Fruit fly (Drosophila melanogaster) whole organism, wandering third instar larva: ENCODE measurements around the gene Pex14.
A peak's percentile ranks its signal among the peaks of the same experiment; 100 is the strongest.

Experiments used
- Abd-B ChIP-seq: fragments of >200 bp; optimal IDR thresholded peaks from 2 replicates; lab custom pipeline; 2017; ENCODE audit warnings: missing biosample characterization, missing genetic modification characterization
- CG32264 ChIP-seq: fragments of 200-800 bp; sonication (Bioruptor generic); optimal IDR thresholded peaks from 2 replicates; lab custom pipeline; 2016; ENCODE audit warnings: missing biosample characterization, missing genetic modification characterization
- CG9705 ChIP-seq: fragments of 200-800 bp; sonication (Bioruptor generic); optimal IDR thresholded peaks from 2 replicates; lab custom pipeline; 2018; ENCODE audit warnings: missing biosample characterization, mild to moderate bottlenecking, missing genetic modification characterization
- CrebA ChIP-seq: fragments of 200-800 bp; sonication (Bioruptor generic); optimal IDR thresholded peaks from 2 replicates; lab custom pipeline; 2016; ENCODE audit warnings: missing biosample characterization, mild to moderate bottlenecking, missing genetic modification characterization, borderline replicate concordance
- Dfd ChIP-seq: fragments of >200 bp; optimal IDR thresholded peaks from 2 replicates; lab custom pipeline; 2017; ENCODE audit warnings: missing biosample characterization, missing genetic modification characterization
- Dif ChIP-seq: fragments of 200-275, 200-300 bp; sonication (Bioruptor generic); optimal IDR thresholded peaks from 2 replicates; lab custom pipeline; 2018; ENCODE audit warnings: missing biosample characterization, missing genetic modification characterization; ENCODE audit not compliant: partially characterized antibody
- GATAd ChIP-seq: sonication (Bioruptor generic); optimal IDR thresholded peaks from 2 replicates; lab custom pipeline; 2016; ENCODE audit warnings: missing biosample characterization, missing genetic modification characterization
- HLH106 ChIP-seq: fragments of 200-800 bp; optimal IDR thresholded peaks from 3 replicates; lab custom pipeline; 2019; ENCODE audit warnings: missing biosample characterization, mild to moderate bottlenecking, missing genetic modification characterization, moderate library complexity
- Hnf4 ChIP-seq: fragments of 200-800 bp; sonication (Bioruptor generic); optimal IDR thresholded peaks from 2 replicates; lab custom pipeline; 2016; ENCODE audit warnings: missing biosample characterization, mild to moderate bottlenecking, missing genetic modification characterization
- Hr78 ChIP-seq: fragments of >200 bp; optimal IDR thresholded peaks from 2 replicates; lab custom pipeline; 2017; ENCODE audit warnings: missing biosample characterization, missing genetic modification characterization
- Hr83 ChIP-seq: fragments of 200-300 bp; sonication (Bioruptor generic); optimal IDR thresholded peaks from 2 replicates; lab custom pipeline; 2016; ENCODE audit warnings: missing biosample characterization, mild to moderate bottlenecking, missing genetic modification characterization, moderate library complexity; ENCODE audit not compliant: poor library complexity, severe bottlenecking
- Jra ChIP-seq: sonication (Bioruptor generic); optimal IDR thresholded peaks from 2 replicates; lab custom pipeline; 2016; ENCODE audit warnings: missing biosample characterization, missing genetic modification characterization
- Mio ChIP-seq: sonication (Bioruptor generic); optimal IDR thresholded peaks from 2 replicates; lab custom pipeline; 2016; ENCODE audit warnings: missing biosample characterization, missing genetic modification characterization
- Myc ChIP-seq: fragments of >200 bp; optimal IDR thresholded peaks from 2 replicates; lab custom pipeline; 2017
- N ChIP-seq: fragments of >200 bp; optimal IDR thresholded peaks from 2 replicates; lab custom pipeline; 2018; ENCODE audit warnings: missing biosample characterization, missing external identifiers, missing genetic modification characterization
- OdsH ChIP-seq: fragments of 200-800 bp; sonication (Bioruptor generic); optimal IDR thresholded peaks from 2 replicates; lab custom pipeline; 2016; ENCODE audit warnings: missing biosample characterization, mild to moderate bottlenecking, missing genetic modification characterization
- Rel ChIP-seq, 2 experiments: fragments of 200-800 bp; sonication (Bioruptor generic) in 1 of 2; optimal IDR thresholded peaks; 2 replicates in 1 of 2; 3 replicates in 1 of 2; lab custom pipeline; 2016 to 2019; ENCODE audit warnings: mild to moderate bottlenecking in 2 of 2, missing biosample characterization in 2 of 2, missing genetic modification characterization in 2 of 2, moderate library complexity in 1 of 2
- Sp1 ChIP-seq: fragments of 200-800 bp; sonication (Bioruptor generic); optimal IDR thresholded peaks from 3 replicates; lab custom pipeline; 2019; ENCODE audit warnings: missing biosample characterization, mild to moderate bottlenecking, missing genetic modification characterization, moderate library complexity
- Vsx2 ChIP-seq: fragments of 200-300, 225-300 bp; sonication (Bioruptor generic); optimal IDR thresholded peaks from 2 replicates; lab custom pipeline; 2018; ENCODE audit warnings: missing biosample characterization, missing genetic modification characterization; ENCODE audit not compliant: partially characterized antibody
- br ChIP-seq: fragments of 200-800 bp; sonication (Bioruptor generic); optimal IDR thresholded peaks from 2 replicates; lab custom pipeline; 2016; ENCODE audit warnings: missing biosample characterization, missing genetic modification characterization
- brk ChIP-seq: fragments of 200-800 bp; sonication (Bioruptor generic); optimal IDR thresholded peaks from 2 replicates; lab custom pipeline; 2016; ENCODE audit warnings: missing biosample characterization, mild to moderate bottlenecking, missing genetic modification characterization
- dl ChIP-seq, 2 experiments: fragments of 175-275, 200-275 bp in 1 of 2; fragments of 200-275 bp in 1 of 2; sonication (Bioruptor generic); optimal IDR thresholded peaks; lab custom pipeline; 2018; ENCODE audit warnings: mild to moderate bottlenecking in 2 of 2, missing biosample characterization in 2 of 2, missing genetic modification characterization in 2 of 2, moderate library complexity in 2 of 2; ENCODE audit not compliant: partially characterized antibody in 2 of 2, insufficient read depth in 1 of 2
- dmrt93B ChIP-seq: fragments of 200-800 bp; sonication (Bioruptor generic); optimal IDR thresholded peaks from 2 replicates; lab custom pipeline; 2018; ENCODE audit warnings: missing biosample characterization, mild to moderate bottlenecking, missing genetic modification characterization
- dsf ChIP-seq: sonication (Bioruptor generic); optimal IDR thresholded peaks from 2 replicates; lab custom pipeline; 2016; ENCODE audit warnings: missing biosample characterization, missing genetic modification characterization, borderline replicate concordance
- ey ChIP-seq: fragments of 200-800 bp; sonication (Bioruptor generic); optimal IDR thresholded peaks from 2 replicates; lab custom pipeline; 2016; ENCODE audit warnings: missing biosample characterization, missing genetic modification characterization
- foxo ChIP-seq, 2 experiments: fragments of 200-800 bp; sonication (Bioruptor generic); optimal IDR thresholded peaks; 2 replicates in 1 of 2; 3 replicates in 1 of 2; lab custom pipeline; 2016 to 2017; ENCODE audit warnings: missing biosample characterization in 2 of 2, missing genetic modification characterization in 2 of 2
- fru ChIP-seq: fragments of 200-800 bp; sonication (Bioruptor generic); optimal IDR thresholded peaks from 3 replicates; lab custom pipeline; 2016; ENCODE audit warnings: missing biosample characterization, mild to moderate bottlenecking, missing genetic modification characterization
- h ChIP-seq: fragments of 200-800 bp; sonication (Bioruptor generic); optimal IDR thresholded peaks from 3 replicates; lab custom pipeline; 2016; ENCODE audit warnings: missing biosample characterization, mild to moderate bottlenecking, missing genetic modification characterization
- jim ChIP-seq: fragments of 175-275, 200-325 bp; sonication (Bioruptor generic); optimal IDR thresholded peaks from 2 replicates; lab custom pipeline; 2016; ENCODE audit warnings: missing biosample characterization, mild to moderate bottlenecking, missing genetic modification characterization
- lola ChIP-seq: fragments of >200 bp; optimal IDR thresholded peaks from 2 replicates; lab custom pipeline; 2017; ENCODE audit warnings: missing biosample characterization, missing genetic modification characterization
- pan ChIP-seq: fragments of >200 bp; optimal IDR thresholded peaks from 2 replicates; lab custom pipeline; 2017
- psq ChIP-seq: fragments of 200-800 bp; sonication (Bioruptor generic); optimal IDR thresholded peaks from 3 replicates; lab custom pipeline; 2017; ENCODE audit warnings: missing biosample characterization, mild to moderate bottlenecking, missing genetic modification characterization, moderate library complexity
- rgr ChIP-seq: fragments of 200-800 bp; sonication (Bioruptor generic); optimal IDR thresholded peaks from 3 replicates; lab custom pipeline; 2016; ENCODE audit warnings: missing biosample characterization, mild to moderate bottlenecking, missing genetic modification characterization
- sage ChIP-seq: fragments of 200-800 bp; sonication (Bioruptor generic); optimal IDR thresholded peaks from 2 replicates; lab custom pipeline; 2016; ENCODE audit warnings: missing biosample characterization, mild to moderate bottlenecking, missing genetic modification characterization
- sv ChIP-seq: fragments of 200-800 bp; sonication (Bioruptor generic); optimal IDR thresholded peaks from 3 replicates; lab custom pipeline; 2016; ENCODE audit warnings: missing biosample characterization, missing genetic modification characterization
- tai ChIP-seq: sonication (Bioruptor generic); optimal IDR thresholded peaks from 2 replicates; lab custom pipeline; 2016; ENCODE audit warnings: missing biosample characterization, missing genetic modification characterization
- usp ChIP-seq: fragments of >200 bp; optimal IDR thresholded peaks from 2 replicates; lab custom pipeline; 2017; ENCODE audit warnings: missing biosample characterization, missing genetic modification characterization
- woc ChIP-seq: sonication (Bioruptor generic); optimal IDR thresholded peaks from 2 replicates; lab custom pipeline; 2016; ENCODE audit warnings: missing biosample characterization, mild to moderate bottlenecking, missing genetic modification characterization

Gene Pex14

DNA sequence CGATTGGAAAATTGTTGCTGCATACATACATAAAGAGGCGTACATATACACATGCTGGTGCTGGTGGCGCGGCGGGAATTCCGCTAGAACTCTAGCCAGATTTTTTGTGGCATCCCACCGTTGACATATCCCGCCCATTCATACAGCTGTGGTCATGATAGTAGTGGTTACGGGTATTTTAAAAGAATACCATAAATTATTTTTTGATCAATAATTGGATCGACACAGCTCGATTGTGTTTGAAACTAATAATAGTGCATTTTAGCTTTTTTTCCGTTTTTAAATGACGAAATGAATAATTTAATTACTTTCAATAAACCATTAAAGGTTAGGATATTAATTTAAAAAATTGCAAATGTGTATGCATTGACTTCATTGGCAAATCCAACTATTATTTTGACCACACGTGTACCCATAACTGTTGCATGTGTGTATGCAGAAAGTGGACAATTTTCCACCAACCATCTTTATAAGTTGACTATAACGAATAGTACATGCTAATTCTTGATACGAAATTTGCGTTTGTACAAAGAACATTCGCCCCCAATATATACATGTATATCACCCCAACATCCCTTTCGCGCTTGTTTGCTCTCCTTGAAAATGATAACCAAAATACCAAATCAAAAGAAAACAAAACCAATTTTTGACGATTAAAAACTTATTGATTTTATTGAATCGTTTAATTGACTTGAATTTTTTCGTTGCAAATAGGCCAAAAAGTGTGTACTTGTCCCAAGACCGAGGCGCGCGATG lies 6.5 kb upstream of the Pex14 start:
- no peak for TF ChIP-seq GATAd (GFP tag; lab: Kevin White, UChicago)
- TF ChIP-seq dmrt93B, result peak; percentile 41
- TF ChIP-seq Abd-B (GFP tag; lab: Kevin White, UChicago), result no peak
- peak; percentile 55 for TF ChIP-seq sv
- TF ChIP-seq sage (GFP tag; lab: Kevin White, UChicago), result peak; percentile 65
- TF ChIP-seq OdsH (GFP tag; lab: Kevin White, UChicago), result peak; percentile 78
- TF ChIP-seq Jra (GFP tag; lab: Kevin White, UChicago), result peak; percentile 55
- no peak for TF ChIP-seq Mio (GFP tag; lab: Kevin White, UChicago)
- peak; percentile 80 for TF ChIP-seq fru (GFP tag; lab: Kevin White, UChicago)
- peak; percentile 68 for TF ChIP-seq HLH106
- peak in 1 of 2 experiments; percentile 80 for TF ChIP-seq foxo (GFP tag; optimal IDR thresholded peaks at IDR 0.05; lab: Kevin White, UChicago)
- TF ChIP-seq psq (GFP tag; lab: Kevin White, UChicago), result peak; percentile 53
- peak; percentile 75 for TF ChIP-seq h (GFP tag; lab: Kevin White, UChicago)
- TF ChIP-seq Hr78, result no peak
- no peak for TF ChIP-seq Dfd (GFP tag; lab: Kevin White, UChicago)
- no peak for TF ChIP-seq usp
- no peak for TF ChIP-seq lola (GFP tag; lab: Kevin White, UChicago)
- no peak for TF ChIP-seq dsf (GFP tag; lab: Kevin White, UChicago)
- TF ChIP-seq Vsx2 (GFP tag; lab: Kevin White, UChicago), result no peak
- TF ChIP-seq Dif, result no peak
- peak; percentile 73 for TF ChIP-seq Hnf4 (GFP tag; lab: Kevin White, UChicago)
- TF ChIP-seq rgr, result peak; percentile 78
- peak; percentile 72 for TF ChIP-seq br
- TF ChIP-seq CG9705 (GFP tag; lab: Kevin White, UChicago), result no peak
- TF ChIP-seq ey (GFP tag; lab: Kevin White, UChicago), result peak; percentile 71
- TF ChIP-seq pan, result no peak
- TF ChIP-seq Hr83 (GFP tag; lab: Kevin White, UChicago), result peak; percentile 31
- no peak for TF ChIP-seq jim (GFP tag; lab: Kevin White, UChicago)
- TF ChIP-seq dl (GFP tag; optimal IDR thresholded peaks at IDR 0.05; lab: Kevin White, UChicago; ENCODE audit: insufficient read depth in 1 of 2, partially characterized antibody in 2 of 2), result no peak
- peak; percentile 76 for TF ChIP-seq Myc
- peak; percentile 46 for TF ChIP-seq Sp1 (GFP tag; lab: Kevin White, UChicago)
- no peak for TF ChIP-seq Rel (GFP tag; optimal IDR thresholded peaks at IDR 0.05; lab: Kevin White, UChicago)
- no peak for TF ChIP-seq Rel (tag; optimal IDR thresholded peaks at IDR 0.05; lab: Kevin White, UChicago)
- no peak for TF ChIP-seq brk (GFP tag; lab: Kevin White, UChicago)
- no peak for TF ChIP-seq CG32264 (GFP tag; lab: Kevin White, UChicago)
- peak; percentile 67 for TF ChIP-seq woc (GFP tag; lab: Kevin White, UChicago)
- TF ChIP-seq CrebA (GFP tag; lab: Kevin White, UChicago), result no peak
- TF ChIP-seq N (GFP tag; lab: Kevin White, UChicago), result no peak
- no peak for TF ChIP-seq tai

DNA sequence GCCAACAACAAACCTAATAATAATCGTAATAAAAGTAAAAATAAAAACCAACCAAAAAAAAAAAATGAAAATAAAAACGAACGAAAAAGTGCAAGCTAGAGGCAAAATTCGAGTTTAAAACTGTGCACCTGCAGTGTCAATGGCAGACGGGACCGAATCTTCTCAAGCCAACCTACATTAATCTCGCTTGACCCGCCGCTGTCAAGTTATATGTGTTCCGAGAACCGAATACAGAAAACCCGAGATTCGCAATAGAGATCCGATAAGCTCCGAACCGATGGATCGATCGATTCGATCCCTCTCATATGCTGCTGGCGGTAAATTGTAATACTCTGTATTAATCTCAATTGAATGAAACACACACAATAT lies 6.0 kb upstream of the Pex14 start:
- TF ChIP-seq br (no peak), Jra (GFP tag; lab: Kevin White, UChicago) (no peak), woc (GFP tag; lab: Kevin White, UChicago) (no peak)

DNA sequence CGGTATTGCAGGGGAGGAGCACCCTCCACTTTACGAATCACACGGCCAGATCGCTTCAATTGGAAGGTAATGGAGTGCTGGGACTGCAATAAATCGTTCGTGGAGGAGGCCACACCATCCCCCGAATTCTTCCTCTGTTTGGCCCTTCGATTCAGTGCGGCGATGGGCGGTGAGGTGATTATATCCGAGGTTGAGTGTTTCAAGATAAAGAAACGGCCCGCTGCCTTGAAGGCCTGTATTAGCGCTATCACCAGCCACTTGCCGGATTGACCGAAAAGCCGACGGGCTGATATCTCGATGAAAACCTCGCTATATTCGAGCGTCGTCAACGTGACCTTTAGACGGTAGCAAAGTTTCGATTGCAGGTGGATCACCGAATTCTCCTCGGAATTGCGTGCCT lies 1.1 kb upstream of the Pex14 start:
- TF ChIP-seq pan, result no peak
- no peak for TF ChIP-seq lola (GFP tag; lab: Kevin White, UChicago)
- TF ChIP-seq Rel (GFP tag; optimal IDR thresholded peaks at IDR 0.05; lab: Kevin White, UChicago), result no peak
- peak; percentile 78 for TF ChIP-seq Rel (tag; optimal IDR thresholded peaks at IDR 0.05; lab: Kevin White, UChicago)
